Fruit fly (Drosophila melanogaster) whole organism, embryonic: ENCODE data around the gene Reg-2.

Experiments used
- Ada2b ChIP-seq: fragments of 200-800 bp; sonication (Bioruptor generic); IDR thresholded peaks from 2 replicates; pipeline ENCODE4 v1.3.6; 2022; ENCODE audit warnings: missing biosample characterization, missing genetic modification characterization
- Aef1 ChIP-seq: fragments of 200-800 bp; sonication (Bioruptor generic); IDR thresholded peaks from 3 replicates; pipeline ENCODE4 v1.3.6; 2022; ENCODE audit warnings: missing biosample characterization, missing genetic modification characterization
- BtbVII ChIP-seq: fragments of 200-800 bp; sonication (Bioruptor generic); optimal IDR thresholded peaks from 3 replicates; lab custom pipeline; 2017; ENCODE audit warnings: missing biosample characterization, mild to moderate bottlenecking, missing genetic modification characterization
- CG12744 ChIP-seq: fragments of 200-800 bp; sonication (Bioruptor generic); optimal IDR thresholded peaks from 2 replicates; lab custom pipeline; 2016; ENCODE audit warnings: missing biosample characterization, missing genetic modification characterization
- CG13287 ChIP-seq: fragments of 200-800 bp; sonication (Bioruptor generic); IDR thresholded peaks from 2 replicates; pipeline ENCODE4 v1.3.6; 2022; ENCODE audit warnings: missing biosample characterization, missing genetic modification characterization; ENCODE audit not compliant: partially characterized antibody
- CG14667 ChIP-seq: fragments of 200-800 bp; sonication (Bioruptor generic); IDR thresholded peaks from 2 replicates; pipeline ENCODE4 v1.3.6; 2022; ENCODE audit warnings: missing biosample characterization, missing genetic modification characterization
- CG15269 ChIP-seq: fragments of 200-800 bp; sonication (Bioruptor generic); optimal IDR thresholded peaks from 2 replicates; lab custom pipeline; 2018; ENCODE audit warnings: missing biosample characterization, mild to moderate bottlenecking, missing genetic modification characterization, moderate library complexity
- CG1603 ChIP-seq: fragments of 200-800 bp; sonication (Bioruptor generic); optimal IDR thresholded peaks from 2 replicates; lab custom pipeline; 2019; ENCODE audit warnings: missing biosample characterization, mild to moderate bottlenecking, missing genetic modification characterization, moderate library complexity
- CG17361 ChIP-seq: fragments of 200-800 bp; sonication (Bioruptor generic); IDR thresholded peaks from 3 replicates; pipeline ENCODE4 v1.3.6; 2022; ENCODE audit warnings: missing biosample characterization, missing genetic modification characterization
- CG18599 ChIP-seq: fragments of 200-800 bp; sonication (Bioruptor generic); optimal IDR thresholded peaks from 3 replicates; lab custom pipeline; 2017; ENCODE audit warnings: missing biosample characterization, missing genetic modification characterization, mild to moderate bottlenecking, moderate library complexity, missing genetic modification reagents
- CG4854 ChIP-seq: fragments of 200-800 bp; sonication (Bioruptor generic); optimal IDR thresholded peaks from 2 replicates; lab custom pipeline; 2016; ENCODE audit warnings: missing biosample characterization, missing genetic modification characterization, inconsistent platforms
- CG8478 ChIP-seq: fragments of >200 bp; optimal IDR thresholded peaks from 2 replicates; lab custom pipeline; 2018
- CG8924 ChIP-seq: fragments of 200-800 bp; optimal IDR thresholded peaks from 3 replicates; lab custom pipeline; 2019; ENCODE audit warnings: missing biosample characterization, mild to moderate bottlenecking, missing genetic modification characterization, moderate library complexity
- CG8944 ChIP-seq: fragments of 200-800 bp; sonication (Bioruptor generic); optimal IDR thresholded peaks from 3 replicates; lab custom pipeline; 2016; ENCODE audit warnings: missing biosample characterization, missing genetic modification characterization
- CHES-1-like ChIP-seq: fragments of 200-800 bp; sonication (Bioruptor generic); optimal IDR thresholded peaks from 2 replicates; lab custom pipeline; 2016; ENCODE audit warnings: missing biosample characterization, missing genetic modification characterization
- CoRest ChIP-seq: fragments of 200-800 bp; sonication (Bioruptor generic); optimal IDR thresholded peaks from 3 replicates; lab custom pipeline; 2018; ENCODE audit warnings: missing biosample characterization, mild to moderate bottlenecking, missing genetic modification characterization, moderate library complexity
- Dbx ChIP-seq: fragments of 200-800 bp; sonication (Bioruptor generic); IDR thresholded peaks from 3 replicates; pipeline ENCODE4 v1.3.6; 2022; ENCODE audit warnings: missing biosample characterization, missing genetic modification characterization
- Hsf ChIP-seq: fragments of 200-800 bp; sonication (Bioruptor generic); optimal IDR thresholded peaks from 3 replicates; lab custom pipeline; 2016; ENCODE audit warnings: missing biosample characterization, missing genetic modification characterization
- Mad ChIP-seq: fragments of 200-800 bp; sonication (Bioruptor generic); optimal IDR thresholded peaks from 2 replicates; lab custom pipeline; 2016; ENCODE audit warnings: missing biosample characterization, missing genetic modification characterization
- Optix ChIP-seq: fragments of 200-800 bp; sonication (Bioruptor generic); IDR thresholded peaks from 3 replicates; pipeline ENCODE4 v1.3.6; 2022; ENCODE audit warnings: missing biosample characterization, missing genetic modification characterization
- Xrp1 ChIP-seq: fragments of 200-800 bp; sonication (Bioruptor generic); IDR thresholded peaks from 2 replicates; pipeline ENCODE4 v1.3.6; 2022; ENCODE audit warnings: missing biosample characterization, missing genetic modification characterization
- bcd ChIP-seq: fragments of 200-800 bp; sonication (Bioruptor generic); optimal IDR thresholded peaks from 2 replicates; lab custom pipeline; 2017; ENCODE audit warnings: missing biosample characterization, mild to moderate bottlenecking, missing genetic modification characterization
- dimm ChIP-seq: fragments of 200-800 bp; sonication (Bioruptor generic); IDR thresholded peaks from 2 replicates; pipeline ENCODE4 v1.3.6; 2022; ENCODE audit warnings: missing biosample characterization, missing genetic modification characterization
- fd64A ChIP-seq: fragments of 200-800 bp; sonication (Bioruptor generic); optimal IDR thresholded peaks from 3 replicates; lab custom pipeline; 2018; ENCODE audit warnings: missing biosample characterization, mild to moderate bottlenecking, missing genetic modification characterization
- fu2 ChIP-seq: fragments of 200-800 bp; sonication (Bioruptor generic); optimal IDR thresholded peaks from 2 replicates; lab custom pipeline; 2016; ENCODE audit warnings: missing biosample characterization, missing genetic modification characterization
- gce ChIP-seq: fragments of 200-800 bp; sonication (Bioruptor generic); IDR thresholded peaks from 3 replicates; pipeline ENCODE4 v1.3.6; 2022; ENCODE audit warnings: missing biosample characterization, missing genetic modification characterization
- lilli ChIP-seq: fragments of 200-800 bp; sonication (Bioruptor generic); optimal IDR thresholded peaks from 3 replicates; lab custom pipeline; 2016; ENCODE audit warnings: missing biosample characterization, missing genetic modification characterization
- lola ChIP-seq, 3 experiments: fragments of >200 bp in 2 of 3; fragments of 200-800 bp in 1 of 3; sonication (Bioruptor generic) in 1 of 3; optimal IDR thresholded peaks; 2 replicates each; lab custom pipeline; 2017 to 2019; ENCODE audit warnings: missing biosample characterization in 3 of 3, missing genetic modification characterization in 3 of 3, mild to moderate bottlenecking in 1 of 3, moderate library complexity in 1 of 3
- mld ChIP-seq: fragments of 200-800 bp; sonication (Bioruptor generic); IDR thresholded peaks from 3 replicates; pipeline ENCODE4 v1.3.6; 2022; ENCODE audit warnings: missing biosample characterization, missing genetic modification characterization; ENCODE audit not compliant: partially characterized antibody
- otp ChIP-seq: fragments of 200-800 bp; sonication (Bioruptor generic); IDR thresholded peaks from 3 replicates; pipeline ENCODE4, ENCODE4 v1.3.6; 2022; ENCODE audit warnings: missing biosample characterization, missing genetic modification characterization
- phol ChIP-seq: fragments of 200-800 bp; sonication (Bioruptor generic); optimal IDR thresholded peaks from 3 replicates; lab custom pipeline; 2018; ENCODE audit warnings: missing biosample characterization, mild to moderate bottlenecking, missing genetic modification characterization, moderate library complexity
- pnt ChIP-seq: fragments of 200-800 bp; sonication (Bioruptor generic); optimal IDR thresholded peaks from 3 replicates; lab custom pipeline; 2016; ENCODE audit warnings: missing biosample characterization, missing genetic modification characterization
- pros ChIP-seq: fragments of 200-800 bp; sonication (Bioruptor generic); optimal IDR thresholded peaks from 3 replicates; lab custom pipeline; 2019; ENCODE audit warnings: missing biosample characterization, mild to moderate bottlenecking, missing genetic modification characterization, moderate library complexity
- ranshi ChIP-seq: fragments of 200-800 bp; sonication (Bioruptor generic); IDR thresholded peaks from 2 replicates; pipeline ENCODE4 v1.3.6; 2022; ENCODE audit warnings: missing biosample characterization, missing genetic modification characterization
- ro ChIP-seq: fragments of 200-800 bp; sonication (Bioruptor generic); IDR thresholded peaks from 2 replicates; pipeline ENCODE4 v1.3.6; 2022; ENCODE audit warnings: missing biosample characterization, missing genetic modification characterization
- run ChIP-seq: fragments of 200-800 bp; sonication (Bioruptor generic); optimal IDR thresholded peaks from 3 replicates; lab custom pipeline; 2018; ENCODE audit warnings: missing biosample characterization, mild to moderate bottlenecking, missing genetic modification characterization
- salm ChIP-seq: fragments of 200-800 bp; sonication (Bioruptor generic); optimal IDR thresholded peaks from 2 replicates; lab custom pipeline; 2018; ENCODE audit warnings: missing biosample characterization, mild to moderate bottlenecking, missing genetic modification characterization
- sd ChIP-seq: fragments of 200-800 bp; sonication (Bioruptor generic); optimal IDR thresholded peaks from 3 replicates; lab custom pipeline; 2018; ENCODE audit warnings: missing biosample characterization, mild to moderate bottlenecking, missing genetic modification characterization, moderate library complexity
- slbo ChIP-seq: fragments of 200-800 bp; sonication (Bioruptor generic); IDR thresholded peaks from 2 replicates; pipeline ENCODE4 v1.3.6; 2022; ENCODE audit warnings: missing biosample characterization, missing genetic modification characterization
- so ChIP-seq: fragments of 200-800 bp; sonication (Bioruptor generic); IDR thresholded peaks from 3 replicates; pipeline ENCODE4 v1.3.6; 2022; ENCODE audit warnings: missing biosample characterization, missing genetic modification characterization
- stwl ChIP-seq: fragments of 200-800 bp; sonication (Bioruptor generic); optimal IDR thresholded peaks from 3 replicates; lab custom pipeline; 2018; ENCODE audit warnings: missing biosample characterization, mild to moderate bottlenecking, missing genetic modification characterization, moderate library complexity
- sug ChIP-seq: fragments of 200-800 bp; optimal IDR thresholded peaks from 2 replicates; lab custom pipeline; 2019; ENCODE audit warnings: missing biosample characterization, mild to moderate bottlenecking, missing genetic modification characterization, moderate library complexity
- tin ChIP-seq: fragments of 200-800 bp; sonication (Bioruptor generic); optimal IDR thresholded peaks from 3 replicates; lab custom pipeline; 2016; ENCODE audit warnings: missing biosample characterization, missing genetic modification characterization
- tio ChIP-seq: fragments of 200-800 bp; sonication (Bioruptor generic); optimal IDR thresholded peaks from 2 replicates; lab custom pipeline; 2017; ENCODE audit warnings: missing biosample characterization, missing genetic modification characterization, inconsistent platforms
- tup ChIP-seq: fragments of 200-800 bp; sonication (Bioruptor generic); optimal IDR thresholded peaks from 2 replicates; lab custom pipeline; 2016; ENCODE audit warnings: missing biosample characterization, mild to moderate bottlenecking, missing genetic modification characterization, moderate library complexity
- unc-4 ChIP-seq: fragments of 200-800 bp; sonication (Bioruptor generic); IDR thresholded peaks from 2 replicates; pipeline ENCODE4 v1.3.6; 2022; ENCODE audit warnings: missing biosample characterization, missing genetic modification characterization; ENCODE audit not compliant: partially characterized antibody
- wor ChIP-seq: fragments of 200-800 bp; sonication (Bioruptor generic); IDR thresholded peaks from 2 replicates; pipeline ENCODE4 v1.3.6; 2022; ENCODE audit warnings: missing biosample characterization, missing genetic modification characterization
- zen ChIP-seq: fragments of 200-800 bp; sonication (Bioruptor generic); optimal IDR thresholded peaks from 3 replicates; lab custom pipeline; 2018; ENCODE audit warnings: missing biosample characterization, mild to moderate bottlenecking, missing genetic modification characterization, moderate library complexity

Gene Reg-2

DNA sequence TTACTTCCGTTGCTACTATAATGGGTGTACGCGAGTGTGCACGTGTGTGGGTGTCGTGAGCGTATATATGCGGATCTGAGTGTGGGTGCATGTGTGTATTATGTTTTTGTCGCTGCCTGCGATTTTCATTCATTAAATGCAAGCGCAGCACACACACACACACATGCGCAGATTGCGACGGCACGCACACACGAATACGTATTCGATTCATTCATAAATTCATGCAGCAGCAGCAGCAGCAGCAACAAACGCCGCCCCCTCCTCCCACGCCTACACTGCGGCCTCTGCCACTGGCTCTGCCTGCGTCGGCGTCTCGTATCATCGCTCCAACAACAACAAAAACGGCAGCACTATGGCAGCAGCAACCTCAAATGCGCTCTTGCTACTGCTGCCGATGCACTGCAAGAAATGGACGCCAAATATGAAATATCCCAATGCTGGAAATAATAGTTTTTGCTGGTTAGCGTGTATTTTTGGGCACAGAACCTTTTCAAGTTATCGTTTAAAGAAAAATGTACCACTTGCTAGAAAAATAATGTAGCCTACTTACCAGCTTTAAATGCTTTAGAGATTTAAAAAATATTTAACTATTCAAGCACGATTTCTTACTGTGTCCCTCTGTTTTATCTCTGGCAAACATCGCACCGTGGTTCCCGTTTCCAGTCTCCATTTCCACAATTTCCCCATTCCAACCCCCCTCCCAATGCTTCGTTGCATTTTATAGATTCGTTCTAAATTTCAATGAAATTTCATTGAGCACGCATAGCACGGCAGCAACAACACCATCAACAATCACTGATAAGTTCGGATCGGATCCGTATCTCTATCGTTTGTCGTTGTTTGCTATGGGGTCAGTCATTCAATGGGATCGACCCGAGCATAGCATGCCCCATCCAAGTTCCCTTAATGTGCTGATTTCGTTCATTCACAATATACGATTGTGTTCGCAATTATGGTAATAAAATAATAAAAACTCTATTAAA is 27.2 kb upstream of the Reg-2 start (continued):
- TF ChIP-seq CG8924 (tag; lab: Kevin White, UChicago), result peak; percentile 85
- TF ChIP-seq sug (tag; lab: Kevin White, UChicago), result peak; percentile 42
- peak; percentile 59 for TF ChIP-seq run (tag; lab: Kevin White, UChicago)
- TF ChIP-seq Ada2b, result peak; percentile 65
- peak; percentile 92 for TF ChIP-seq CG1603 (tag; lab: Kevin White, UChicago)
- TF ChIP-seq tup (GFP tag; lab: Kevin White, UChicago), result peak; percentile 24
- TF ChIP-seq CG17361, result peak; percentile 70
- peak; percentile 39 for TF ChIP-seq stwl (tag; lab: Kevin White, UChicago)
- no peak for TF ChIP-seq mld (GFP tag; lab: Robert Waterston, UW)
- TF ChIP-seq wor, result peak; percentile 87
- TF ChIP-seq fu2, result peak; percentile 43
- peak; percentile 94 for TF ChIP-seq Xrp1 (GFP tag; lab: Robert Waterston, UW)
- TF ChIP-seq CG14667 (GFP tag; lab: Robert Waterston, UW), result peak; percentile 64
- TF ChIP-seq lilli (GFP tag; lab: Kevin White, UChicago), result peak; percentile 72
- TF ChIP-seq Mad (GFP tag; lab: Kevin White, UChicago), result peak; percentile 78
- TF ChIP-seq BtbVII (GFP tag; lab: Kevin White, UChicago), result peak; percentile 57
- peak; percentile 35 for TF ChIP-seq pros (GFP tag; lab: Kevin White, UChicago)
- peak; percentile 77 for TF ChIP-seq dimm (GFP tag; lab: Robert Waterston, UW)
- TF ChIP-seq lola (GFP tag; optimal IDR thresholded peaks at IDR 0.05; lab: Kevin White, UChicago), result peak in 1 of 3 experiments; percentile 89
- peak; percentile 87 for TF ChIP-seq so (GFP tag; lab: Robert Waterston, UW)
- peak; percentile 91 for TF ChIP-seq phol (tag; lab: Kevin White, UChicago)
- TF ChIP-seq Hsf (GFP tag; lab: Kevin White, UChicago), result peak; percentile 87
- TF ChIP-seq tio (GFP tag; lab: Kevin White, UChicago), result peak; percentile 84
- peak; percentile 41 for TF ChIP-seq fd64A (GFP tag; lab: Kevin White, UChicago)
- peak; percentile 88 for TF ChIP-seq pnt (GFP tag; lab: Kevin White, UChicago)
- peak; percentile 85 for TF ChIP-seq ranshi
- TF ChIP-seq CG12744 (GFP tag; lab: Kevin White, UChicago), result peak; percentile 54
- peak; percentile 54; the same call in 2 of the 3 replicates for TF ChIP-seq Aef1 (GFP tag; lab: Robert Waterston, UW)
- TF ChIP-seq salm, result peak; percentile 59
- peak; percentile 88 for TF ChIP-seq CG8944 (GFP tag; lab: Kevin White, UChicago)
- TF ChIP-seq CG8478, result peak; percentile 40
- TF ChIP-seq CHES-1-like (GFP tag; lab: Kevin White, UChicago), result peak; percentile 72
- TF ChIP-seq CG4854, result peak; percentile 44
- peak; percentile 88 for TF ChIP-seq Optix (GFP tag; lab: Robert Waterston, UW)
- peak; percentile 75 for TF ChIP-seq CG18599 (GFP tag; lab: Kevin White, UChicago)
- no peak for TF ChIP-seq CG13287 (GFP tag; lab: Robert Waterston, UW)
- TF ChIP-seq bcd (GFP tag; lab: Kevin White, UChicago), result peak; percentile 75
- TF ChIP-seq slbo (GFP tag; lab: Robert Waterston, UW), result peak; percentile 49
- peak; percentile 72 for TF ChIP-seq CG15269 (tag; lab: Kevin White, UChicago)
- peak; percentile 25 for TF ChIP-seq sd (tag; lab: Kevin White, UChicago)
- TF ChIP-seq Dbx (GFP tag; lab: Robert Waterston, UW), result no peak
- peak; percentile 88 for TF ChIP-seq CoRest
- peak; percentile 84 for TF ChIP-seq gce
- TF ChIP-seq zen (tag; lab: Kevin White, UChicago), result peak; percentile 15
- TF ChIP-seq ro (GFP tag; lab: Robert Waterston, UW), result peak; percentile 77
- TF ChIP-seq tin (GFP tag; lab: Kevin White, UChicago), result peak; percentile 77
- TF ChIP-seq otp, result peak; percentile 93
- no peak for TF ChIP-seq unc-4 (GFP tag; lab: Robert Waterston, UW)
